Worm (Caenorhabditis elegans): ENCODE measurements around the gene K08D8.3.
A peak's percentile ranks its signal among the peaks of the same experiment; 100 is the strongest.

K08D8.3 gene

ce11 chrIV:12902430-12903110 lies 3.9 kb downstream of the K08D8.3 start, which contains the start of gene K08D8.2:
Gene K08D8.2, plus strand, starts transcription at chrIV:12903060.
- TF ChIP-seq elt-2 (tag; optimal IDR thresholded peaks at IDR 0.05): no peak

ce11 chrIV:12901602-12902001 lies 4.9 kb downstream of the K08D8.3 start:
- TF ChIP-seq elt-2 (tag; optimal IDR thresholded peaks at IDR 0.05) (peak; percentile 48), hlh-30 (tag; optimal IDR thresholded peaks at IDR 0.05; ENCODE audit: insufficient read depth) (no peak)

- TF ChIP-seq syd-9 (tag; optimal IDR thresholded peaks at IDR 0.05): no peak
- TF ChIP-seq unc-42 (tag; optimal IDR thresholded peaks at IDR 0.05): no peak
- no peak for TF ChIP-seq pag-3 (tag; optimal IDR thresholded peaks at IDR 0.05; ENCODE audit: borderline replicate concordance)
- TF ChIP-seq hlh-13 (GFP tag; optimal IDR thresholded peaks at IDR 0.05): no peak
- no peak for TF ChIP-seq tbx-2 (tag; optimal IDR thresholded peaks at IDR 0.05)
- no peak for TF ChIP-seq ceh-14 (tag; optimal IDR thresholded peaks at IDR 0.05)
- TF ChIP-seq C38D4.7 (GFP tag; optimal IDR thresholded peaks at IDR 0.05): no peak
- TF ChIP-seq ceh-18 (tag; optimal IDR thresholded peaks at IDR 0.05): no peak
- TF ChIP-seq nhr-11 (tag; optimal IDR thresholded peaks at IDR 0.05): no peak
- no peak for TF ChIP-seq fkh-6 (tag; optimal IDR thresholded peaks at IDR 0.05)
- TF ChIP-seq lin-11 (tag; optimal IDR thresholded peaks at IDR 0.05): no peak
- TF ChIP-seq madf-2 (tag; optimal IDR thresholded peaks at IDR 0.05): no peak
- TF ChIP-seq fkh-10 (GFP tag; optimal IDR thresholded peaks at IDR 0.05): no peak
- TF ChIP-seq tbx-7 (tag; optimal IDR thresholded peaks at IDR 0.05): no peak
- TF ChIP-seq C08G9.2 (tag; optimal IDR thresholded peaks at IDR 0.05): no peak
- no peak for TF ChIP-seq sox-2 (GFP tag; IDR thresholded peaks at IDR 0.05)
- TF ChIP-seq ceh-34 (tag; optimal IDR thresholded peaks at IDR 0.05): no peak
- TF ChIP-seq pax-1 (tag; optimal IDR thresholded peaks at IDR 0.05): no peak
- TF ChIP-seq hlh-15 (tag; optimal IDR thresholded peaks at IDR 0.05): no peak
These were observed 6.2 kb downstream of the K08D8.3 start, which contains the start of gene K08D8.10 for ce11 chrIV:12900267-12900666. Gene K08D8.10, plus strand, starts transcription at chrIV:12900567.

- no peak for TF ChIP-seq mec-3 (tag; optimal IDR thresholded peaks at IDR 0.05; ENCODE audit: borderline replicate concordance)
- TF ChIP-seq npax-4 (tag; optimal IDR thresholded peaks at IDR 0.05): no peak
- no peak for TF ChIP-seq elt-2 (tag; optimal IDR thresholded peaks at IDR 0.05)
- TF ChIP-seq ama-1 (optimal IDR thresholded peaks at IDR 0.05): no peak
- TF ChIP-seq dmd-4 (tag; optimal IDR thresholded peaks at IDR 0.05; ENCODE audit: borderline replicate concordance): no peak
These were observed 7.1 kb downstream of the K08D8.3 start, which contains the start of gene K08D8.9 for ce11 chrIV:12899392-12899791. Gene K08D8.9, plus strand, starts transcription at chrIV:12899692.

ce11 chrIV:12898823-12899222 lies 7.6 kb downstream of the K08D8.3 start:
- TF ChIP-seq ztf-16 (tag; optimal IDR thresholded peaks at IDR 0.05) (no peak), K09A11.1 (tag; optimal IDR thresholded peaks at IDR 0.05; ENCODE audit: insufficient read depth) (no peak), ceh-18 (tag; optimal IDR thresholded peaks at IDR 0.05) (no peak), rnt-1 (tag; optimal IDR thresholded peaks at IDR 0.05) (no peak), npax-4 (tag; optimal IDR thresholded peaks at IDR 0.05) (no peak), Y22D7AL.16 (tag; optimal IDR thresholded peaks at IDR 0.05) (no peak), unc-55 (GFP tag; optimal IDR thresholded peaks at IDR 0.05) (no peak), ets-4 (tag; optimal IDR thresholded peaks at IDR 0.05) (no peak), ama-1 (optimal IDR thresholded peaks at IDR 0.05) (no peak)

ce11 chrIV:12897146-12897545 lies 9.3 kb downstream of the K08D8.3 start:
- TF ChIP-seq hlh-30 (tag; optimal IDR thresholded peaks at IDR 0.05; ENCODE audit: insufficient read depth) (no peak), nfya-1 (tag; optimal IDR thresholded peaks at IDR 0.05) (no peak), tbx-7 (tag; optimal IDR thresholded peaks at IDR 0.05) (no peak), ceh-34 (tag; optimal IDR thresholded peaks at IDR 0.05) (no peak), ets-4 (tag; optimal IDR thresholded peaks at IDR 0.05) (no peak), nhr-232 (tag; optimal IDR thresholded peaks at IDR 0.05) (no peak), ref-2 (tag; optimal IDR thresholded peaks at IDR 0.05) (no peak), lim-6 (tag; optimal IDR thresholded peaks at IDR 0.05) (no peak), odd-2 (tag; optimal IDR thresholded peaks at IDR 0.05) (no peak), pat-9 (tag; optimal IDR thresholded peaks at IDR 0.05) (no peak), npax-4 (tag; optimal IDR thresholded peaks at IDR 0.05) (no peak), sox-4 (tag; optimal IDR thresholded peaks at IDR 0.05) (no peak), C08G9.2 (tag; optimal IDR thresholded peaks at IDR 0.05) (no peak), C38D4.7 (GFP tag; optimal IDR thresholded peaks at IDR 0.05) (no peak), pax-1 (tag; optimal IDR thresholded peaks at IDR 0.05) (no peak), tbx-2 (tag; optimal IDR thresholded peaks at IDR 0.05) (no peak), nhr-11 (tag; optimal IDR thresholded peaks at IDR 0.05) (no peak), fkh-10 (GFP tag; optimal IDR thresholded peaks at IDR 0.05) (no peak)

Data from whole organism, late embryonic.